Worm (Caenorhabditis elegans): ENCODE measurements around the gene nsph-4.3.

nsph-4.3 gene

ce11 chrIII:7619846-7620245 lies 10.8 kb upstream of the nsph-4.3 start:
- TF ChIP-seq ztf-4 (tag; optimal IDR thresholded peaks at IDR 0.05): no peak
- TF ChIP-seq F16B12.6 (tag; optimal IDR thresholded peaks at IDR 0.05): no peak
- TF ChIP-seq nhr-12 (tag; optimal IDR thresholded peaks at IDR 0.05): no peak
- TF ChIP-seq lir-3 (tag; optimal IDR thresholded peaks at IDR 0.05; ENCODE audit: poor library complexity): no peak
- no peak for TF ChIP-seq C04F5.9 (tag; optimal IDR thresholded peaks at IDR 0.05)
- TF ChIP-seq nhr-20 (tag; optimal IDR thresholded peaks at IDR 0.05): no peak
- TF ChIP-seq nhr-90 (tag; optimal IDR thresholded peaks at IDR 0.05; ENCODE audit: poor library complexity): no peak
- no peak for TF ChIP-seq grh-1 (GFP tag; IDR thresholded peaks at IDR 0.05)

- TF ChIP-seq blmp-1 (tag; optimal IDR thresholded peaks at IDR 0.05): peak; percentile 86
- TF ChIP-seq F16B12.6 (tag; optimal IDR thresholded peaks at IDR 0.05): no peak
- peak in 1 of 6 experiments; percentile 39 for TF ChIP-seq elt-3 (tag; optimal IDR thresholded peaks at IDR 0.05)
- no peak for TF ChIP-seq C04F5.9 (tag; optimal IDR thresholded peaks at IDR 0.05)
- TF ChIP-seq tlp-1 (tag; optimal IDR thresholded peaks at IDR 0.05): no peak
- no peak for TF ChIP-seq ceh-82 (tag; optimal IDR thresholded peaks at IDR 0.05)
- no peak for TF ChIP-seq snpc-4 (tag; optimal IDR thresholded peaks at IDR 0.05)
- no peak for TF ChIP-seq lin-15B (tag; optimal IDR thresholded peaks at IDR 0.05)
- TF ChIP-seq nhr-28 (tag; optimal IDR thresholded peaks at IDR 0.05): no peak
- TF ChIP-seq sox-4 (tag; optimal IDR thresholded peaks at IDR 0.05): no peak
- no peak for TF ChIP-seq snu-23 (GFP tag; optimal IDR thresholded peaks at IDR 0.05)
- TF ChIP-seq unc-98 (GFP tag; IDR thresholded peaks at IDR 0.05): no peak
- no peak for TF ChIP-seq nhr-12 (tag; optimal IDR thresholded peaks at IDR 0.05)
- TF ChIP-seq lin-13 (GFP tag; optimal IDR thresholded peaks at IDR 0.05): no peak
- no peak for TF ChIP-seq aly-2 (tag; optimal IDR thresholded peaks at IDR 0.05)
- TF ChIP-seq efl-1 (optimal IDR thresholded peaks at IDR 0.05): no peak
- TF ChIP-seq efl-1 (GFP tag; optimal IDR thresholded peaks at IDR 0.05 in 1 of 2): no peak
- TF ChIP-seq ztf-4 (tag; optimal IDR thresholded peaks at IDR 0.05): no peak
- no peak for TF ChIP-seq aha-1 (tag; optimal IDR thresholded peaks at IDR 0.05)
- peak; percentile 7 for TF ChIP-seq rnt-1 (tag; optimal IDR thresholded peaks at IDR 0.05)
- TF ChIP-seq sup-37 (GFP tag; optimal IDR thresholded peaks at IDR 0.05): no peak
- no peak for TF ChIP-seq alr-1 (tag; optimal IDR thresholded peaks at IDR 0.05; ENCODE audit: borderline replicate concordance)
- TF ChIP-seq egl-13 (tag; optimal IDR thresholded peaks at IDR 0.05): no peak
- no peak for TF ChIP-seq dsc-1 (tag; optimal IDR thresholded peaks at IDR 0.05)
- TF ChIP-seq lin-39 (tag; optimal IDR thresholded peaks at IDR 0.05): no peak
- no peak for TF ChIP-seq unc-62 (GFP tag; optimal IDR thresholded peaks at IDR 0.05)
Measured at ce11 chrIII:7618294-7618693, 9.2 kb upstream of the nsph-4.3 start.

- TF ChIP-seq lir-3 (tag; optimal IDR thresholded peaks at IDR 0.05; ENCODE audit: poor library complexity) (no peak), lin-35 (GFP tag; optimal IDR thresholded peaks at IDR 0.05) (no peak), rnt-1 (tag; optimal IDR thresholded peaks at IDR 0.05) (peak; percentile 38), skn-1 (tag; optimal IDR thresholded peaks at IDR 0.05) (no peak), jun-1 (tag; optimal IDR thresholded peaks at IDR 0.05) (no peak), nhr-84 (tag; optimal IDR thresholded peaks at IDR 0.05) (no peak)
Measured at ce11 chrIII:7616228-7616627, 7.2 kb upstream of the nsph-4.3 start, which contains the start of gene T04A6.1. TSS of gene T04A6.1 (plus strand) at chrIII:7616528.

- TF ChIP-seq nhr-47 (tag; optimal IDR thresholded peaks at IDR 0.05): no peak
- TF ChIP-seq skn-1 (tag; optimal IDR thresholded peaks at IDR 0.05): no peak
- no peak for TF ChIP-seq ztf-11 (tag; optimal IDR thresholded peaks at IDR 0.05)
- TF ChIP-seq dpl-1 (GFP tag; optimal IDR thresholded peaks at IDR 0.05): no peak
- TF ChIP-seq nhr-77 (tag; optimal IDR thresholded peaks at IDR 0.05): no peak
- no peak for TF ChIP-seq ets-5 (GFP tag; IDR thresholded peaks at IDR 0.05)
- no peak for TF ChIP-seq ceh-88 (GFP tag; IDR thresholded peaks at IDR 0.05)
- TF ChIP-seq nhr-11 (tag; optimal IDR thresholded peaks at IDR 0.05): no peak
- TF ChIP-seq lin-14 (GFP tag; optimal IDR thresholded peaks at IDR 0.05): no peak
- TF ChIP-seq rnt-1 (tag; optimal IDR thresholded peaks at IDR 0.05): no peak
- no peak for TF ChIP-seq lin-35 (GFP tag; optimal IDR thresholded peaks at IDR 0.05)
- no peak for TF ChIP-seq xbp-1 (tag; optimal IDR thresholded peaks at IDR 0.05)
- TF ChIP-seq pag-3 (tag; optimal IDR thresholded peaks at IDR 0.05; ENCODE audit: borderline replicate concordance, insufficient read depth): no peak
- TF ChIP-seq zip-4 (GFP tag; optimal IDR thresholded peaks at IDR 0.05): no peak
- no peak for TF ChIP-seq unc-86 (tag; optimal IDR thresholded peaks at IDR 0.05)
- no peak for TF ChIP-seq sup-37 (GFP tag; optimal IDR thresholded peaks at IDR 0.05)
- TF ChIP-seq grh-1 (GFP tag; IDR thresholded peaks at IDR 0.05): no peak
- no peak for TF ChIP-seq lin-15B (tag; optimal IDR thresholded peaks at IDR 0.05)
Measured at ce11 chrIII:7614530-7614929, 5.5 kb upstream of the nsph-4.3 start, which contains the start of gene T04A6.2. TSS of gene T04A6.2 (plus strand) at chrIII:7614830.

Measured in whole organism, L1 larva.